In genomic region chrX:16374059-16374458, dm6 we compare ENCODE assay signal across 2 fruit fly cellular contexts.
A peak's percentile ranks its signal among the peaks of the same experiment; 100 is the strongest.
TF ChIP-seq lines count a peak whose summit lies in the region.

No protein-coding gene starts in this region.

- no peak for TF ChIP-seq CTCF in whole organism, embryonic (GFP tag; optimal IDR thresholded peaks at IDR 0.05; lab: Kevin White, UChicago)

TF ChIP-seq in whole organism, adult, 20 proteins besides CTCF, POLR2A, EP300 and RAD21:
- TF ChIP-seq CG14711 (tag; optimal IDR thresholded peaks at IDR 0.05; lab: Kevin White, UChicago): no peak
- TF ChIP-seq Mnt (GFP tag; optimal IDR thresholded peaks at IDR 0.05; lab: Kevin White, UChicago): no peak
- TF ChIP-seq bab1 (GFP tag; optimal IDR thresholded peaks at IDR 0.05; lab: Kevin White, UChicago): no peak
- TF ChIP-seq CG1620 (GFP tag; optimal IDR thresholded peaks at IDR 0.05; lab: Kevin White, UChicago): no peak
- peak; percentile 20 for TF ChIP-seq pad (GFP tag; optimal IDR thresholded peaks at IDR 0.05; lab: Kevin White, UChicago)
- peak; percentile 58 for TF ChIP-seq kay (GFP tag; lab: Kevin White, UChicago; ENCODE audit: borderline replicate concordance)
- no peak for TF ChIP-seq cic (GFP tag; optimal IDR thresholded peaks at IDR 0.05; lab: Kevin White, UChicago)

TF ChIP-seq in whole organism, embryonic, 481 proteins besides CTCF, POLR2A, EP300 and RAD21:
- TF ChIP-seq CG4730 (GFP tag; IDR thresholded peaks at IDR 0.05; lab: Robert Waterston, UW) (no peak), sob (GFP tag; IDR thresholded peaks at IDR 0.05; lab: Robert Waterston, UW) (no peak), h (optimal IDR thresholded peaks at IDR 0.05; lab: Kevin White, UChicago) (no peak), sim (GFP tag; IDR thresholded peaks at IDR 0.05; lab: Robert Waterston, UW) (no peak), Xbp1 (GFP tag; optimal IDR thresholded peaks at IDR 0.05; lab: Kevin White, UChicago) (no peak), pfk (GFP tag; optimal IDR thresholded peaks at IDR 0.05; lab: Kevin White, UChicago) (no peak), Elba2 (GFP tag; optimal IDR thresholded peaks at IDR 0.05; lab: Kevin White, UChicago) (peak; percentile 53), CG6765 (GFP tag; optimal IDR thresholded peaks at IDR 0.05; lab: Kevin White, UChicago) (no peak), insv (GFP tag; optimal IDR thresholded peaks at IDR 0.05; lab: Kevin White, UChicago) (peak in 1 of 2 experiments; percentile 40), CG4617 (GFP tag; optimal IDR thresholded peaks at IDR 0.05; lab: Kevin White, UChicago; ENCODE audit: borderline replicate concordance) (no peak), chinmo (GFP tag; IDR thresholded peaks at IDR 0.05; lab: Robert Waterston, UW; ENCODE audit: partially characterized antibody) (no peak), CG10267 (tag; optimal IDR thresholded peaks at IDR 0.05; lab: Kevin White, UChicago) (no peak), NC2β (GFP tag; optimal IDR thresholded peaks at IDR 0.05; lab: Kevin White, UChicago) (no peak), bowl (GFP tag; IDR thresholded peaks at IDR 0.05; lab: Robert Waterston, UW) (no peak), Bgb (GFP tag; IDR thresholded peaks at IDR 0.05; lab: Robert Waterston, UW; ENCODE audit: partially characterized antibody) (no peak), lbe (GFP tag; optimal IDR thresholded peaks at IDR 0.05; lab: Kevin White, UChicago) (no peak), vvl (GFP tag; IDR thresholded peaks at IDR 0.05; lab: Robert Waterston, UW) (peak; percentile 39; the same call in 1 of the 2 replicates)

Comparison
In these comparisons a context has a peak if more than half of its experiments do, and no peak if none do; other contexts are left out.
1. Of the 1 proteins assayed by ChIP-seq in both whole organism, embryonic and whole organism, adult: peak only in whole organism, embryonic: none; only in whole organism, adult: kay; in both: none; in neither: 0.